Worm (Caenorhabditis elegans): ENCODE measurements around the gene T23F2.3.

The T23F2.3 gene

DNA sequence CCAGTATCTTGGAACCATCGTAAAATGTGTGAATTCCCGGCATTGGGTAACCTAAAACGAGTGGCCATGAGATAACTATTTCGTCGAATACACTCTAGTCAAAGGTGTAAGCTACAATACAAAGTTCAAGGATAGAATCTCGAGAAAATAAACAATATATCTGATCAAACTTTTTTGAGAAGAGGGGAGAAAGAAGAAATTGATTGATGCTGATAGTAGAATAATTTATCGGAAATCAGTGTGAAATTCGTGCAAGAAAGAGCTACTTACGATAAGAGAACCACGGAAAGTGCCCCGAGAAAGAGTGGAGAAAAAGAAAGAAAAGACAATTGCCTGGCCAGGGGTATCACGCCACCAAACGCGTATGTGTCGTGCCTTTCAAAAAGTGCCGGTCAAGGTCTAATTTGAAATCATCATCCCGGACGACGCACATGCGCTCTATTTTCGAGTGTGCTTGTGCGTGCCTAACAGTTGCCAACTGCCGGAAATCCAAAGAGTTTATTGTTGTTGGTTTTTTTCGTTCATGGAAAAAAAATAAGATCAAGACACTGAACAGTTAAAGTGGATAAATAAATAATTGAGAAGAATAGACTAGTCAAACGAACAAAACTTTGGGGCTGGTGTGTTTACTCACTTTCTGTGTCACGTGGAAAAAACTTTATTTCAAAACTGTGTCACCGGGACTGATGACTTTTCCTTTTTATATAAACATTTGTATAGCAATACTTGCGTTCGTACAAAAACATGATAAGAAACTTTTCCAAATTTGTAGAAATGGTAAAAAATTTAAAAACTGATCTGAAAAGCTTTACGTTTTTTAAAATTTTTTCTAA lies 10.9 kb upstream of the T23F2.3 start, which contains the start of gene mboa-3:
mboa-3 (minus strand) TSS at position 51 of the 833 bp plus-strand sequence.
- TF ChIP-seq tra-4 (tag; optimal IDR thresholded peaks at IDR 0.05) (no peak), hmg-4 (GFP tag; optimal IDR thresholded peaks at IDR 0.05) (no peak), ceh-13 (GFP tag; optimal IDR thresholded peaks at IDR 0.05) (no peak), ets-7 (tag; optimal IDR thresholded peaks at IDR 0.05) (no peak), hnd-1 (tag; optimal IDR thresholded peaks at IDR 0.05) (no peak), flt-1 (GFP tag; IDR thresholded peaks at IDR 0.05) (no peak), aly-1 (tag; optimal IDR thresholded peaks at IDR 0.05) (no peak), scrt-1 (GFP tag; IDR thresholded peaks at IDR 0.05) (no peak), hmbx-1 (tag; optimal IDR thresholded peaks at IDR 0.05) (no peak), sea-1 (GFP tag; conservative IDR thresholded peaks at IDR 0.05) (no peak), B0310.2 (tag; optimal IDR thresholded peaks at IDR 0.05) (no peak), ama-1 (optimal IDR thresholded peaks at IDR 0.05) (no peak), ceh-36 (tag; optimal IDR thresholded peaks at IDR 0.05) (no peak), tbx-37 (GFP tag; conservative IDR thresholded peaks at IDR 0.05) (no peak), tbx-11 (GFP tag; IDR thresholded peaks at IDR 0.05) (no peak)

DNA sequence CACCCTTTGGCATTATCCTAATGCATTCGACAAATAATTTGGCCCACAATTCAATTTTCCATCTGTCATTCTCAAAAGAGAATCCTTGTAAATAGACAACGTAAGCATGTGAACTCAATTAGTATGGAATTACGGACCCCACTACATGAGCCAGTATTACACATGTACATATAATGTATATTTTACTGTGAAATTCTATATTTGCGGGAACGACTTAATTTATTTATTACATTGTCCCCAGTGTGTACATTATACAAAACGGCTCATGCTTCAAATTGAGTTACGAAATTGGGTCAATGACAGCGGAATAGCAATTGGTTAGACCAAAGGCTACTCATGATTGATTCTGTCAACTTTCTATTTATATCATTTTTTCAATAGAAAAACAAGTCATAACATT lies 7.4 kb upstream of the T23F2.3 start:
- TF ChIP-seq hmg-4 (GFP tag; optimal IDR thresholded peaks at IDR 0.05), result no peak
- TF ChIP-seq aly-1 (tag; optimal IDR thresholded peaks at IDR 0.05), result no peak
- no peak for TF ChIP-seq tra-4 (tag; optimal IDR thresholded peaks at IDR 0.05)
- no peak for TF ChIP-seq F13C5.2 (tag; optimal IDR thresholded peaks at IDR 0.05)
- TF ChIP-seq hnd-1 (tag; optimal IDR thresholded peaks at IDR 0.05), result no peak
- TF ChIP-seq hmbx-1 (tag; optimal IDR thresholded peaks at IDR 0.05), result no peak
- no peak for TF ChIP-seq ets-7 (tag; optimal IDR thresholded peaks at IDR 0.05)
- no peak for TF ChIP-seq B0310.2 (tag; optimal IDR thresholded peaks at IDR 0.05)

DNA sequence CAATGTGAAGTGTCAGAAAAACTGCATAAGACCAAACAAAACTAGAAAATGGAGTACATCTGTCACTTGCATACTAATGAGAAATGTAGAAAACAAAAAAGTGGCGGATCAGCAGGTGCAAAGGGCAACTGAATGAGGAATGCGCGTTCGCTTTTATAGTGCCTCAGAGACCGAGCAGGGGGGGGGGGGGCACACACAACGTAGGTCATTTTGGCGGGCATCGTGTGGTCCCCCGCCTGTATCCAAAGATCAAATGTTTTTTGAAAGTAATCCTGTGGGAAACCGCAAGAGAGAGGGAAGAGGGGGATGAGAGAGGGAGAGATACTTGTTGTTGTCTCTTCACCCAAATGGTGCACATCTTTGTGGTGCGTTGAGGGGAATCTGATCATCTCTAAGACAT lies 6.2 kb upstream of the T23F2.3 start:
- no peak for TF ChIP-seq hmbx-1 (tag; optimal IDR thresholded peaks at IDR 0.05)
- no peak for TF ChIP-seq tra-4 (tag; optimal IDR thresholded peaks at IDR 0.05)
- TF ChIP-seq ceh-13 (GFP tag; optimal IDR thresholded peaks at IDR 0.05), result no peak
- 0 out of 2 replicates have a peak, but pooled peaks have one; percentile 11 for TF ChIP-seq tbx-11 (GFP tag; IDR thresholded peaks at IDR 0.05)
- 0 out of 2 replicates have a peak, but pooled peaks have one; percentile 22 for TF ChIP-seq pes-1 (GFP tag; IDR thresholded peaks at IDR 0.05)
- TF ChIP-seq hnd-1 (tag; optimal IDR thresholded peaks at IDR 0.05), result no peak
- TF ChIP-seq hmg-4 (GFP tag; optimal IDR thresholded peaks at IDR 0.05), result peak; percentile 82
- no peak for TF ChIP-seq flt-1 (GFP tag; IDR thresholded peaks at IDR 0.05)
- TF ChIP-seq scrt-1 (GFP tag; IDR thresholded peaks at IDR 0.05), result no peak
- TF ChIP-seq B0310.2 (tag; optimal IDR thresholded peaks at IDR 0.05), result no peak
- TF ChIP-seq aly-1 (tag; optimal IDR thresholded peaks at IDR 0.05), result peak; percentile 30
- no peak for TF ChIP-seq F13C5.2 (tag; optimal IDR thresholded peaks at IDR 0.05)
- peak; percentile 65; the same call in 1 of the 2 replicates for TF ChIP-seq sea-1 (GFP tag; conservative IDR thresholded peaks at IDR 0.05)
- no peak for TF ChIP-seq ets-7 (tag; optimal IDR thresholded peaks at IDR 0.05)
- no peak for TF ChIP-seq ama-1 (optimal IDR thresholded peaks at IDR 0.05)
- TF ChIP-seq ceh-36 (tag; optimal IDR thresholded peaks at IDR 0.05), result no peak
- TF ChIP-seq tbx-37 (GFP tag; conservative IDR thresholded peaks at IDR 0.05), result no peak

ce11 chrX:5517844-5518243 lies 5.7 kb upstream of the T23F2.3 start:
- no peak for TF ChIP-seq F13C5.2 (tag; optimal IDR thresholded peaks at IDR 0.05)
- no peak for TF ChIP-seq tra-4 (tag; optimal IDR thresholded peaks at IDR 0.05)
- no peak for TF ChIP-seq ets-7 (tag; optimal IDR thresholded peaks at IDR 0.05)
- TF ChIP-seq pes-1 (GFP tag; IDR thresholded peaks at IDR 0.05), result no peak
- TF ChIP-seq sea-1 (GFP tag; conservative IDR thresholded peaks at IDR 0.05), result no peak
- TF ChIP-seq ceh-13 (GFP tag; optimal IDR thresholded peaks at IDR 0.05), result no peak
- TF ChIP-seq flt-1 (GFP tag; IDR thresholded peaks at IDR 0.05), result no peak
- TF ChIP-seq tbx-11 (GFP tag; IDR thresholded peaks at IDR 0.05), result no peak
- no peak for TF ChIP-seq tbx-37 (GFP tag; conservative IDR thresholded peaks at IDR 0.05)
- TF ChIP-seq hnd-1 (tag; optimal IDR thresholded peaks at IDR 0.05), result no peak
- no peak for TF ChIP-seq hmg-4 (GFP tag; optimal IDR thresholded peaks at IDR 0.05)
- TF ChIP-seq scrt-1 (GFP tag; IDR thresholded peaks at IDR 0.05), result no peak
- TF ChIP-seq ceh-36 (tag; optimal IDR thresholded peaks at IDR 0.05), result no peak
- no peak for TF ChIP-seq aly-1 (tag; optimal IDR thresholded peaks at IDR 0.05)
- no peak for TF ChIP-seq B0310.2 (tag; optimal IDR thresholded peaks at IDR 0.05)
- no peak for TF ChIP-seq ama-1 (optimal IDR thresholded peaks at IDR 0.05)
- TF ChIP-seq hmbx-1 (tag; optimal IDR thresholded peaks at IDR 0.05), result no peak

ce11 chrX:5517063-5517462 lies 4.9 kb upstream of the T23F2.3 start, which contains the start of gene T23F2.5:
Gene T23F2.5 (minus strand): TSS chrX:5517163.
- TF ChIP-seq sea-1 (GFP tag; conservative IDR thresholded peaks at IDR 0.05), result no peak
- TF ChIP-seq tbx-11 (GFP tag; IDR thresholded peaks at IDR 0.05), result no peak
- no peak for TF ChIP-seq hmg-4 (GFP tag; optimal IDR thresholded peaks at IDR 0.05)
- TF ChIP-seq ceh-36 (tag; optimal IDR thresholded peaks at IDR 0.05), result no peak
- TF ChIP-seq B0310.2 (tag; optimal IDR thresholded peaks at IDR 0.05), result no peak
- TF ChIP-seq hmbx-1 (tag; optimal IDR thresholded peaks at IDR 0.05), result no peak
- no peak for TF ChIP-seq scrt-1 (GFP tag; IDR thresholded peaks at IDR 0.05)
- TF ChIP-seq tbx-37 (GFP tag; conservative IDR thresholded peaks at IDR 0.05), result no peak
- TF ChIP-seq ets-7 (tag; optimal IDR thresholded peaks at IDR 0.05), result no peak
- no peak for TF ChIP-seq flt-1 (GFP tag; IDR thresholded peaks at IDR 0.05)
- no peak for TF ChIP-seq aly-1 (tag; optimal IDR thresholded peaks at IDR 0.05)
- TF ChIP-seq F13C5.2 (tag; optimal IDR thresholded peaks at IDR 0.05), result no peak
- TF ChIP-seq pes-1 (GFP tag; IDR thresholded peaks at IDR 0.05), result no peak
- TF ChIP-seq ceh-13 (GFP tag; optimal IDR thresholded peaks at IDR 0.05), result no peak
- TF ChIP-seq tra-4 (tag; optimal IDR thresholded peaks at IDR 0.05), result no peak
- TF ChIP-seq ama-1 (optimal IDR thresholded peaks at IDR 0.05), result no peak
- TF ChIP-seq hnd-1 (tag; optimal IDR thresholded peaks at IDR 0.05), result no peak

- no peak for TF ChIP-seq hnd-1 (tag; optimal IDR thresholded peaks at IDR 0.05)
- no peak for TF ChIP-seq ets-7 (tag; optimal IDR thresholded peaks at IDR 0.05)
- no peak for TF ChIP-seq tra-4 (tag; optimal IDR thresholded peaks at IDR 0.05)
- TF ChIP-seq hmg-4 (GFP tag; optimal IDR thresholded peaks at IDR 0.05), result no peak
- TF ChIP-seq B0310.2 (tag; optimal IDR thresholded peaks at IDR 0.05), result no peak
- no peak for TF ChIP-seq tbx-37 (GFP tag; conservative IDR thresholded peaks at IDR 0.05)
- TF ChIP-seq pes-1 (GFP tag; IDR thresholded peaks at IDR 0.05), result no peak
- no peak for TF ChIP-seq ceh-13 (GFP tag; optimal IDR thresholded peaks at IDR 0.05)
Observed at ce11 chrX:5516365-5516764, 4.2 kb upstream of the T23F2.3 start.
